Worm (Caenorhabditis elegans): ENCODE results near the gene snr-3.

snr-3 gene

DNA sequence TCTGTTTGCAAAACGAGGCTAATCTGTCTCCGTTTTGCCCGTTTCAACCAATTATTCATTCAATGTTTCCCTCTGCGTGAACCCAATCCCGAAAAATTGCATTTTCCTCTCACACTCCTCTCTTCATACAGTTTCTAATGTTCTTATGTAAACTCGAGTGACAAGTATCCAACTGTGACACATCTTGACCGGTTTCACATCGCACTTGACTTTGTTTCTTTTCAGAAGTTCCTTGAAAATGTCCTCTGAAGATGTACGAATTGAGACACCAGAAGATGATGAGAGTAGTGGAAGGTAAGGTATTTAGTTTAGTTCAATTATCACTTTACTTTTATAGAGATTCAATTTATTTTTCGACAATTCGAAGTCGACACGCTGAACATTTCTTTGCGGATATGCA, 42.4 kb upstream of the snr-3 start, which contains the start of gene abcx-1:
abcx-1 (plus strand) TSS at position 224 of the 400 bp plus-strand sequence.
- TF ChIP-seq lin-15B (tag; optimal IDR thresholded peaks at IDR 0.05) (no peak), zip-4 (GFP tag; optimal IDR thresholded peaks at IDR 0.05) (no peak), zag-1 (tag; optimal IDR thresholded peaks at IDR 0.05) (no peak), ceh-8 (GFP tag; optimal IDR thresholded peaks at IDR 0.05) (no peak), egl-13 (tag; optimal IDR thresholded peaks at IDR 0.05) (no peak), pax-3 (tag; optimal IDR thresholded peaks at IDR 0.05) (no peak), nhr-77 (tag; optimal IDR thresholded peaks at IDR 0.05) (no peak), mab-9 (GFP tag; IDR thresholded peaks at IDR 0.05) (no peak), lin-14 (GFP tag; optimal IDR thresholded peaks at IDR 0.05) (peak; percentile 45), nhr-85 (tag) (peak; percentile 79), alr-1 (tag; optimal IDR thresholded peaks at IDR 0.05; ENCODE audit: borderline replicate concordance) (no peak), ztf-4 (tag; optimal IDR thresholded peaks at IDR 0.05) (no peak), snu-23 (GFP tag; optimal IDR thresholded peaks at IDR 0.05) (no peak), nhr-237 (tag; optimal IDR thresholded peaks at IDR 0.05) (no peak), C16A3.4 (tag; optimal IDR thresholded peaks at IDR 0.05) (no peak), nhr-19 (GFP tag; conservative IDR thresholded peaks at IDR 0.05) (no peak), irx-1 (tag; optimal IDR thresholded peaks at IDR 0.05) (no peak)

DNA sequence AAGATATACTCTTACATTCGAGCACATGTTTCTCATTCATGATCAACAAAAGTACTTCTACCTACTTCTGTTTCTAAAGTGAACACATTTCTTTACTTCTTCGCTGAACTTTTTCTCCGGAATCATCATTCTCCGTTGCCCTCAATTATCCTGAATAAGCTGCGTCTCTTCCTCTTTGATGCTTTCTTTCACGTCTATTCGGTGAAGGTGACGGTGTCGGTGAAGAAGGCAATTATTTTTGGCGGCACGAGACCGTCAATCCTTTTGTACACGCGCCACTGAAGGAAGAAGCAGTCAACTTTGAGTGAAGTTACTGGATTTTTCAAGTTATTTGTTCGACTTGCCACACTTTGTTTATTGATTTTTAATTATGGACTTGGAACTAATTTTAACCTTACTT, 42.0 kb upstream of the snr-3 start, which contains the start of gene abch-1:
abch-1 (minus strand) TSS at position 101 of the 400 bp plus-strand sequence.
- no peak for TF ChIP-seq pag-3 (tag; optimal IDR thresholded peaks at IDR 0.05; ENCODE audit: borderline replicate concordance, insufficient read depth)
- TF ChIP-seq fos-1 (tag; optimal IDR thresholded peaks at IDR 0.05), result no peak
- no peak for TF ChIP-seq snu-23 (GFP tag; optimal IDR thresholded peaks at IDR 0.05)

DNA sequence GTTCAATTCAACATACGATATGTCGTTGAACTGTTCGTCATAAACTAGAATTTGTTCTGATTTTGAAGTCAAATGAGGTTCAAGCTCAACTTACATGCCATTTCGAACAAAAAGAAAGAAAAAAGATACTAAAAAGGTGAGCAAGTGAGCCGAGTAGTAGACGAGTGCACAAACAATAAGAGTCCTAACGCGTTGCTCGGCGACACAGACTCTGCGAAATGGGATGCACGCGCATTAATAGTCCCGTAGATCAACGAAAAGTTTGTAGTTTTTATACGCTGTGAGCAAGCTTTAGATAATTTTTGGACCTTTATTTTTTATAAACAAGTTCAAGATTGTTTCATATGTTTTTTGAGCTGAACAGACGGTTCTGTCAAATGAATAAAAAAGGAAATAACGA, 39.1 kb upstream of the snr-3 start, which contains the start of gene C56E6.4:
C56E6.4 (minus strand) TSS at position 101 of the 400 bp plus-strand sequence.
- TF ChIP-seq unc-62 (GFP tag; optimal IDR thresholded peaks at IDR 0.05), result no peak
- no peak for TF ChIP-seq aly-2 (tag; optimal IDR thresholded peaks at IDR 0.05)
- TF ChIP-seq isw-1 (GFP tag; IDR thresholded peaks at IDR 0.05), result no peak
- no peak for TF ChIP-seq ama-1 (optimal IDR thresholded peaks at IDR 0.05)
- no peak for TF ChIP-seq ceh-88 (GFP tag; IDR thresholded peaks at IDR 0.05)
- TF ChIP-seq lin-13 (GFP tag; optimal IDR thresholded peaks at IDR 0.05), result no peak

DNA sequence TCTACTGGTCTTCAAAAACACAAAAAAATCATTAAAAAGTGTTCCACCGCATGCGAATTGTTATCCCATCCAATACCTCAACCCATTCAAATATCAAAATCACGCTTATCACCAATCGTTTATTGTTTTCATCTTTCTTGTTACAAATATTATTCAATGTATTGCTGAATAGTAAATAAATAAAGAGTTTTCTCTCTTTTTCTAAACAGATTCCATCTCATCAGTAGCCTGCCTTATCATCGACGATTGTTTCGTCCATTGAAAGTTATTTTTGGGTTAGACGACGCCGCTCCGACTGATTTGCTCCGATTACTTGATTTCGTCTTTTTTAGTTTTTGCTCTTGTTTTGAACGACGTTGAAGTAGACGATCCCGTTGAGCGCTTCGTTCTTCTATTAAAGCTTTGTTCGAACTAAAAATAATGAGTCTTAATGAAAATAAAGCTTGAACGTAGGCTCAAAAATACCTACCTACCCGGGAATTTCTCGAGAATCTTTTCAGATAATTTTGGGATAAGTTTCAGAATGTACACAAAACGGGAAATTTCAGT, 36.6 kb upstream of the snr-3 start:
- no peak for TF ChIP-seq efl-1 (optimal IDR thresholded peaks at IDR 0.05)
- peak in 1 of 2 experiments; percentile 56 for TF ChIP-seq efl-1 (GFP tag; optimal IDR thresholded peaks at IDR 0.05 in 1 of 2)
- no peak for TF ChIP-seq aha-1 (tag; optimal IDR thresholded peaks at IDR 0.05)

DNA sequence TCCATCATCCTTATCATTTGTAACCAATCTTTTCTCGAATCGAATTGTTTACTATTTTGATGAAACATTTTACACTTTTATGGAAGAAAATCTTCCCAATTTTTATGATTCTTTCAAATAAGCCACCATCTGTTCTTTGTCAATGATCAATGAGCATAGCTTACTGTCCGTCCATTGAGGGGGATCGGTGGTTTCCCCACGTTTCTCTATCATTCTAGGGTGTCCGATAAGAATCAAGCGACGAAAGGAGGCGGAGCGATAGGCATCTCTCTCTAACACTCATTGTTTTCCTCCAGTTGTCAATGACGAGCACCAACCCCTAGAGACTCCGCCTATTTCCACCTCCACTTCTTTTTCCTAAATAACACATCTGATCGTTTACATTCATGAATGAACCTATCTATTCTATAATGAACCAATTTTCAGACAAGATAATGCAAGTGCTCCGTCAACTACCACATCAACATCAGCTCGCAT, 35.0 kb upstream of the snr-3 start, which contains the start of gene C56E6.2:
C56E6.2 (plus strand) TSS at position 427 of the 477 bp plus-strand sequence.
- TF ChIP-seq C34B4.2 (tag; optimal IDR thresholded peaks at IDR 0.05) (no peak), unc-30 (tag; optimal IDR thresholded peaks at IDR 0.05) (no peak), egl-27 (tag; optimal IDR thresholded peaks at IDR 0.05) (no peak), irx-1 (tag; optimal IDR thresholded peaks at IDR 0.05) (no peak), elt-2 (tag; optimal IDR thresholded peaks at IDR 0.05) (peak; percentile 2)

DNA sequence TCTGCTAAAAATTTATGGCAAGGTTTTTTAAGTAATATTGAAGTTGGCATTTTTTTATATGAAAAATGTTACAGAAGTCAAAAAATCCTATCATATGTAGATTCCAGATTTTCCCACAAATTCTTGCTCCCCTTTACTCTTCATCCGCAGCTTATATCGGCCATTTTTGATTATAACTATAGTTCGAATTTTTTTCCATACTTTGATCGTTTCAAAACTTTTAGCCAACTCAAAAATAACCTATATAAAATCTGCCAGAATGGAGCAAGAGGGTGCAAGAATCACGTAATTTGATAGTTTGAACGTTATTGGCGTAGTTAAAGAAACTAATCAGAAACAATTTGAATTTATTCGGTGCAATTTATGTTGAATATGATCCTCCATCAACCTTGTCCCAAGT, 34.4 kb upstream of the snr-3 start:
- TF ChIP-seq unc-62 (GFP tag; optimal IDR thresholded peaks at IDR 0.05) (no peak), Y116A8C.19 (tag; optimal IDR thresholded peaks at IDR 0.05; ENCODE audit: borderline replicate concordance) (no peak), xbp-1 (tag; optimal IDR thresholded peaks at IDR 0.05) (no peak), hlh-17 (GFP tag; optimal IDR thresholded peaks at IDR 0.05; ENCODE audit: borderline replicate concordance) (no peak), swsn-7 (tag; optimal IDR thresholded peaks at IDR 0.05) (no peak), snpc-4 (tag; optimal IDR thresholded peaks at IDR 0.05) (no peak), dsc-1 (tag; optimal IDR thresholded peaks at IDR 0.05) (no peak), jun-1 (tag; optimal IDR thresholded peaks at IDR 0.05) (no peak), nhr-12 (tag; optimal IDR thresholded peaks at IDR 0.05) (no peak), nhr-28 (tag; optimal IDR thresholded peaks at IDR 0.05) (no peak), alr-1 (tag; optimal IDR thresholded peaks at IDR 0.05; ENCODE audit: borderline replicate concordance) (no peak), unc-98 (GFP tag; IDR thresholded peaks at IDR 0.05) (no peak)
